Fruit fly (Drosophila melanogaster) whole organism, adult: Measurements from ENCODE around the gene CG1545.

Experiments
- CG11617 ChIP-seq: fragments of 200-800 bp; sonication (Bioruptor generic); optimal IDR thresholded peaks from 2 replicates; lab custom pipeline; 2017; ENCODE audit warnings: mild to moderate bottlenecking, missing biosample characterization, missing genetic modification reagents, missing genetic modification characterization
- CG12768 ChIP-seq: fragments of 200-800 bp; sonication (Bioruptor generic); optimal IDR thresholded peaks from 2 replicates; lab custom pipeline; 2017; ENCODE audit warnings: missing biosample characterization, missing genetic modification characterization, mild to moderate bottlenecking, moderate library complexity, missing genetic modification reagents
- CG14711 ChIP-seq: fragments of 200-800 bp; sonication (Bioruptor generic); optimal IDR thresholded peaks from 2 replicates; lab custom pipeline; 2018; ENCODE audit warnings: missing biosample characterization, mild to moderate bottlenecking, missing genetic modification characterization, moderate library complexity
- CG1620 ChIP-seq: fragments of 200-800 bp; sonication (Bioruptor generic); optimal IDR thresholded peaks from 2 replicates; lab custom pipeline; 2016; ENCODE audit warnings: missing biosample characterization, missing genetic modification characterization
- CG33017 ChIP-seq: fragments of 200-800 bp; sonication (Bioruptor generic); optimal IDR thresholded peaks from 2 replicates; lab custom pipeline; 2018; ENCODE audit warnings: missing biosample characterization, mild to moderate bottlenecking, missing genetic modification characterization, moderate library complexity
- CG5204 ChIP-seq: fragments of 200-800 bp; sonication (Bioruptor generic); optimal IDR thresholded peaks from 2 replicates; lab custom pipeline; 2016; ENCODE audit warnings: missing biosample characterization, missing genetic modification characterization
- CG7045 ChIP-seq: fragments of 200-800 bp; sonication (Bioruptor generic); optimal IDR thresholded peaks from 2 replicates; lab custom pipeline; 2017; ENCODE audit warnings: missing biosample characterization, mild to moderate bottlenecking, missing genetic modification characterization
- CG7101 ChIP-seq: fragments of 200-800 bp; sonication (Bioruptor generic); optimal IDR thresholded peaks from 2 replicates; lab custom pipeline; 2018; ENCODE audit warnings: missing biosample characterization, mild to moderate bottlenecking, missing genetic modification characterization, moderate library complexity
- Clk ChIP-seq: fragments of 200-800 bp; sonication (Bioruptor generic); optimal IDR thresholded peaks from 2 replicates; lab custom pipeline; 2017; ENCODE audit warnings: missing biosample characterization, missing genetic modification characterization
- Crg-1 ChIP-seq: fragments of 200-800 bp; sonication (Bioruptor generic); optimal IDR thresholded peaks from 2 replicates; lab custom pipeline; 2016; ENCODE audit warnings: missing biosample characterization, missing genetic modification characterization
- Hr96 ChIP-seq: fragments of 200-800 bp; sonication (Bioruptor generic); optimal IDR thresholded peaks from 2 replicates; lab custom pipeline; 2016; ENCODE audit warnings: missing biosample characterization, missing genetic modification characterization
- Mnt ChIP-seq: fragments of 200-800 bp; sonication (Bioruptor generic); optimal IDR thresholded peaks from 2 replicates; lab custom pipeline; 2016; ENCODE audit warnings: missing biosample characterization, mild to moderate bottlenecking, missing genetic modification characterization
- bab1 ChIP-seq: fragments of 200-800 bp; sonication (Bioruptor generic); optimal IDR thresholded peaks from 3 replicates; lab custom pipeline; 2019; ENCODE audit warnings: missing biosample characterization, mild to moderate bottlenecking, missing genetic modification characterization, moderate library complexity
- cic ChIP-seq: fragments of 200-800 bp; sonication (Bioruptor generic); optimal IDR thresholded peaks from 2 replicates; lab custom pipeline; 2017; ENCODE audit warnings: missing biosample characterization, mild to moderate bottlenecking, missing genetic modification characterization, moderate library complexity
- cnc ChIP-seq, 2 experiments: fragments of >200 bp; optimal IDR thresholded peaks; 2 replicates each; lab custom pipeline; 2017
- kay ChIP-seq: fragments of 200-800 bp; sonication (Bioruptor generic); peaks from one replicate; lab custom pipeline; 2016; ENCODE audit warnings: missing biosample characterization, missing genetic modification characterization, borderline replicate concordance
- ovo ChIP-seq: fragments of 200-800 bp; sonication (Bioruptor generic); optimal IDR thresholded peaks from 2 replicates; lab custom pipeline; 2016; ENCODE audit warnings: missing biosample characterization, missing genetic modification characterization
- pad ChIP-seq: fragments of 200-800 bp; sonication (Bioruptor generic); optimal IDR thresholded peaks from 3 replicates; lab custom pipeline; 2017; ENCODE audit warnings: missing biosample characterization, missing genetic modification characterization, mild to moderate bottlenecking, moderate library complexity, missing genetic modification reagents
- tj ChIP-seq: fragments of 200-800 bp; sonication (Bioruptor generic); optimal IDR thresholded peaks from 3 replicates; lab custom pipeline; 2017; ENCODE audit warnings: missing biosample characterization, mild to moderate bottlenecking, missing genetic modification characterization, moderate library complexity
- toe ChIP-seq: fragments of 200-800 bp; sonication (Bioruptor generic); optimal IDR thresholded peaks from 2 replicates; lab custom pipeline; 2016; ENCODE audit warnings: missing biosample characterization, missing genetic modification characterization

The CG1545 gene

DNA sequence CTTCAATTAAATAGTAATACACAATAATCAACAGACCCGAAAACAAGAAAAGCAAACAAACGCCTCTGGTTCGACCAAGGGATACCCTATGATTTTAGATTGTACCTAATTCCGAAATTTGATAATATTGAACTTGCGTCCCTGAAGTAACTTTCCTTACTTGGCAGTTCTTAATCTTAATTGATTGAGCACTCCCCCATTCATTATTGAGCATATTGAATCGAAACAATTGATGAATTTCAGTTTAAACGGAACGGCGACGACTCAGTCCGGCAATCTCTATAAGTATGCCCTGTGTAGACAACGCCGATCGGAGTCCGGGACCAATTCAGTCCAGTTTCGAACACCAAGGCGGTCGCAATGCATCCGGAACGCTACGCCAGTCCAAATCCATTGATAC lies 6.8 kb upstream of the CG1545 start, which contains the start of gene CG15203:
Gene CG15203, plus strand, starts transcription at position 301 of the 400 bp plus-strand sequence.
- TF ChIP-seq Mnt (no peak), kay (GFP tag; lab: Kevin White, UChicago) (no peak), bab1 (no peak), ovo (GFP tag; lab: Kevin White, UChicago) (no peak), pad (GFP tag; lab: Kevin White, UChicago) (no peak), CG14711 (tag; lab: Kevin White, UChicago) (no peak), cic (no peak), Crg-1 (GFP tag; lab: Kevin White, UChicago) (no peak), Clk (GFP tag; lab: Kevin White, UChicago) (no peak), CG7045 (GFP tag; lab: Kevin White, UChicago) (no peak)

DNA sequence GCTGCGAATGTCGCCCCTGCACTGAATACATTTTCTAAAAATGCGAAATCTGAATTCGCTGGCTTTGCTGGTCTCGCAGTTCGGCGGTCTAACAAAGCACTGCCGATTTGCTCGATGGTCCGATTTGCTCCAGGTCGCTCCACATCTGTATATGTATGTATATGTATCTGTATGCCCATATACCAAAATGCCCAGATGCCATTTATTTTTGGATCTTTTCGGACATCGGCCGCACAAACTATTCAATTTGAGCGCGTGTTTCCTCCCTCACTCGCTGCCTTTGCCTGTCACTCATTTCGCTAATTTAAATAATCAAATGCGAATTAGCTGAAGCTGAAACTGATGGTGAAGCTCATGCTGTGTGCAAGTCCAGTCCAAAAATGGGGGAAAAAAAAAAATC lies 3.7 kb upstream of the CG1545 start, which contains the start of gene CG1537:
Gene CG1537, minus strand, starts transcription at position 101 of the 400 bp plus-strand sequence.
- TF ChIP-seq Hr96 (GFP tag; lab: Kevin White, UChicago) (no peak), CG12768 (GFP tag; lab: Kevin White, UChicago) (no peak), tj (no peak), Clk (GFP tag; lab: Kevin White, UChicago) (no peak), CG33017 (tag; lab: Kevin White, UChicago) (no peak), CG1620 (no peak), CG7045 (GFP tag; lab: Kevin White, UChicago) (no peak), CG7101 (tag; lab: Kevin White, UChicago) (no peak), CG5204 (GFP tag; lab: Kevin White, UChicago) (no peak), cnc (optimal IDR thresholded peaks at IDR 0.05; lab: Kevin White, UChicago) (no peak), bab1 (no peak), pad (GFP tag; lab: Kevin White, UChicago) (no peak), CG14711 (tag; lab: Kevin White, UChicago) (no peak), kay (GFP tag; lab: Kevin White, UChicago) (no peak), toe (no peak), ovo (GFP tag; lab: Kevin White, UChicago) (no peak), Mnt (no peak), CG11617 (GFP tag; lab: Kevin White, UChicago) (no peak), cic (no peak)

DNA sequence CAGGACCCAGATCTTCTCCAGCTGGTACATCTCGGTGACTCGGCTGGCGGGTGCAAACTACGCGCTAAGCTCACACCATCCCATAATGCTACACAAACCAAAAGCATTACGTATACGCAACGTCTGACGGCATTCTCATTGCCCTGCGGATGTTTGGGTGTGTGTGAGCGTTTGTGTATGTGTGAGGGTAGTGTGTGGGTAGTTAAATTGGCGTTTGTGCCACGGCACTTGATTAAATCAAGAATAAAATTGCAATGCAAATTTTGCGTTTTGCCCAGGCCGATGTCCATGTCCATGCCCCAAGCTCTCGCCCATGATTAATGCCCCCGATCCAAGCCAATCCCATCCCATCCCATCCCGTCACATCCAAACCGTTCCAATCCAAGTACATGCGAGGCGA lies 6.0 kb downstream of the CG1545 start, which contains the start of gene CG1552:
Gene CG1552, minus strand, starts transcription at position 101 of the 400 bp plus-strand sequence.
- TF ChIP-seq CG12768 (GFP tag; lab: Kevin White, UChicago) (no peak), toe (no peak), CG11617 (GFP tag; lab: Kevin White, UChicago) (no peak), CG7101 (tag; lab: Kevin White, UChicago) (no peak), cnc (optimal IDR thresholded peaks at IDR 0.05; lab: Kevin White, UChicago) (no peak), Mnt (no peak), Clk (GFP tag; lab: Kevin White, UChicago) (no peak), CG14711 (tag; lab: Kevin White, UChicago) (no peak), kay (GFP tag; lab: Kevin White, UChicago) (no peak), pad (GFP tag; lab: Kevin White, UChicago) (no peak), CG7045 (GFP tag; lab: Kevin White, UChicago) (no peak), Hr96 (GFP tag; lab: Kevin White, UChicago) (no peak), cic (no peak), Crg-1 (GFP tag; lab: Kevin White, UChicago) (no peak), bab1 (no peak)

DNA sequence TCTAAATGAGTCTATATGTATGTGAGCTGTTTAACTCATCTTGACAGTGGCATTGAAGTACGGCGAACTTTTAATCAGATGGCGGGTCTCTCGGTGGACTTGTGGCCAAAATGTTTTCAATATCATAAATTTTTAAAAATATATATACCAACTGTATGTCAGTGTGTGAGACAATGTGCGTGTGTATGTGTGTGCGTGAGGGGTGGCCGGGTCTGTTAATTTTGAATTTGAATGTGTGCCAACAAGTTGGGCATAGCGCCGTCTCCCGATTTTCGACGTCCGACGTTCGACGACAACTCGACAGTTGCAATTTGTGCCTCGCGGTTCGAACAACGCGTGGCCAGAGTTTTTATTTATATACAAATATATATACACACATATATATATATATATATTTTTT lies 15.0 kb downstream of the CG1545 start, which contains the start of gene SmydA-4:
Gene SmydA-4, plus strand, starts transcription at position 301 of the 400 bp plus-strand sequence.
- TF ChIP-seq cic (no peak), CG14711 (tag; lab: Kevin White, UChicago) (no peak), kay (GFP tag; lab: Kevin White, UChicago) (no peak), pad (GFP tag; lab: Kevin White, UChicago) (no peak), ovo (GFP tag; lab: Kevin White, UChicago) (no peak), Hr96 (GFP tag; lab: Kevin White, UChicago) (no peak), CG7101 (tag; lab: Kevin White, UChicago) (no peak), Clk (GFP tag; lab: Kevin White, UChicago) (no peak), bab1 (no peak), CG33017 (tag; lab: Kevin White, UChicago) (no peak), cnc (optimal IDR thresholded peaks at IDR 0.05; lab: Kevin White, UChicago) (no peak), CG1620 (no peak), CG5204 (GFP tag; lab: Kevin White, UChicago) (no peak), CG12768 (GFP tag; lab: Kevin White, UChicago) (no peak), Mnt (no peak)

DNA sequence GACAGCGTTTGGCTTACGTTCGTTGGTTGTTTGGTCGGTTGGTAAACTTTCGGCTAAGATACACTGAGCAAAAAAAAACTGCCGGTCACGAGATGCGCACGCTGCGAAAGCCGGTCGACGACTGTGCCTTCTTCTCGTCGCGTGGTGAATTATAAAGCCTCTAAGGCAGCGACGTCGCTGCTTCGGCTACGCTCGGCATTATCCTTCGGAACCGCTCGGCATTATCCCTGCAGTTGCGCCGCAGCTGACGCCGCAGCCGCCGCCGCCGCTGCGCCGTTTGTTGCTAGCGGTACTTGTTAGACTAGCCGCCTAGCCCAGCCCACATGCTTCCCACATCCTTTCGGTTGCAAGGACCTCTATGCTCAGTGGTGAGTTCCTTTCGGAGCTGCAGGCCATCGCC lies 19.6 kb downstream of the CG1545 start, which contains the start of gene vex:
Gene vex, minus strand, starts transcription at position 114 of the 400 bp plus-strand sequence.
- TF ChIP-seq tj (no peak), CG1620 (no peak), Mnt (no peak), bab1 (no peak), CG7045 (GFP tag; lab: Kevin White, UChicago) (no peak), CG14711 (tag; lab: Kevin White, UChicago) (no peak), CG5204 (GFP tag; lab: Kevin White, UChicago) (no peak), CG11617 (GFP tag; lab: Kevin White, UChicago) (no peak), CG12768 (GFP tag; lab: Kevin White, UChicago) (no peak), kay (GFP tag; lab: Kevin White, UChicago) (no peak), cnc (optimal IDR thresholded peaks at IDR 0.05; lab: Kevin White, UChicago) (no peak), toe (no peak), cic (no peak), Clk (GFP tag; lab: Kevin White, UChicago) (no peak), Hr96 (GFP tag; lab: Kevin White, UChicago) (no peak), CG33017 (tag; lab: Kevin White, UChicago) (no peak), CG7101 (tag; lab: Kevin White, UChicago) (no peak), ovo (GFP tag; lab: Kevin White, UChicago) (no peak), pad (GFP tag; lab: Kevin White, UChicago) (no peak), Crg-1 (GFP tag; lab: Kevin White, UChicago) (no peak)
